Fruit fly (Drosophila melanogaster) whole organism, wandering third instar larva: ENCODE measurements around the gene Spn28Db.
A peak's percentile ranks its signal among the peaks of the same experiment; 100 is the strongest.

Experiments
- Abd-B ChIP-seq: fragments of >200 bp; optimal IDR thresholded peaks from 2 replicates; lab custom pipeline; 2017; ENCODE audit warnings: missing biosample characterization, missing genetic modification characterization
- CG32264 ChIP-seq: fragments of 200-800 bp; sonication (Bioruptor generic); optimal IDR thresholded peaks from 2 replicates; lab custom pipeline; 2016; ENCODE audit warnings: missing biosample characterization, missing genetic modification characterization
- CG9705 ChIP-seq: fragments of 200-800 bp; sonication (Bioruptor generic); optimal IDR thresholded peaks from 2 replicates; lab custom pipeline; 2018; ENCODE audit warnings: missing biosample characterization, mild to moderate bottlenecking, missing genetic modification characterization
- CrebA ChIP-seq: fragments of 200-800 bp; sonication (Bioruptor generic); optimal IDR thresholded peaks from 2 replicates; lab custom pipeline; 2016; ENCODE audit warnings: missing biosample characterization, mild to moderate bottlenecking, missing genetic modification characterization, borderline replicate concordance
- Dfd ChIP-seq: fragments of >200 bp; optimal IDR thresholded peaks from 2 replicates; lab custom pipeline; 2017; ENCODE audit warnings: missing biosample characterization, missing genetic modification characterization
- Dif ChIP-seq: fragments of 200-275, 200-300 bp; sonication (Bioruptor generic); optimal IDR thresholded peaks from 2 replicates; lab custom pipeline; 2018; ENCODE audit warnings: missing biosample characterization, missing genetic modification characterization; ENCODE audit not compliant: partially characterized antibody
- GATAd ChIP-seq: sonication (Bioruptor generic); optimal IDR thresholded peaks from 2 replicates; lab custom pipeline; 2016; ENCODE audit warnings: missing biosample characterization, missing genetic modification characterization
- HLH106 ChIP-seq: fragments of 200-800 bp; optimal IDR thresholded peaks from 3 replicates; lab custom pipeline; 2019; ENCODE audit warnings: missing biosample characterization, mild to moderate bottlenecking, missing genetic modification characterization, moderate library complexity
- Hnf4 ChIP-seq: fragments of 200-800 bp; sonication (Bioruptor generic); optimal IDR thresholded peaks from 2 replicates; lab custom pipeline; 2016; ENCODE audit warnings: missing biosample characterization, mild to moderate bottlenecking, missing genetic modification characterization
- Hr78 ChIP-seq: fragments of >200 bp; optimal IDR thresholded peaks from 2 replicates; lab custom pipeline; 2017; ENCODE audit warnings: missing biosample characterization, missing genetic modification characterization
- Hr83 ChIP-seq: fragments of 200-300 bp; sonication (Bioruptor generic); optimal IDR thresholded peaks from 2 replicates; lab custom pipeline; 2016; ENCODE audit warnings: missing biosample characterization, mild to moderate bottlenecking, missing genetic modification characterization, moderate library complexity; ENCODE audit not compliant: poor library complexity, severe bottlenecking
- Jra ChIP-seq: sonication (Bioruptor generic); optimal IDR thresholded peaks from 2 replicates; lab custom pipeline; 2016; ENCODE audit warnings: missing biosample characterization, missing genetic modification characterization
- Mio ChIP-seq: sonication (Bioruptor generic); optimal IDR thresholded peaks from 2 replicates; lab custom pipeline; 2016; ENCODE audit warnings: missing biosample characterization, missing genetic modification characterization
- Myc ChIP-seq: fragments of >200 bp; optimal IDR thresholded peaks from 2 replicates; lab custom pipeline; 2017
- N ChIP-seq: fragments of >200 bp; optimal IDR thresholded peaks from 2 replicates; lab custom pipeline; 2018; ENCODE audit warnings: missing biosample characterization, missing external identifiers, missing genetic modification characterization
- OdsH ChIP-seq: fragments of 200-800 bp; sonication (Bioruptor generic); optimal IDR thresholded peaks from 2 replicates; lab custom pipeline; 2016; ENCODE audit warnings: missing biosample characterization, mild to moderate bottlenecking, missing genetic modification characterization
- Rel ChIP-seq, 2 experiments: fragments of 200-800 bp; sonication (Bioruptor generic) in 1 of 2; optimal IDR thresholded peaks; 2 replicates in 1 of 2; 3 replicates in 1 of 2; lab custom pipeline; 2016 to 2019; ENCODE audit warnings: mild to moderate bottlenecking in 2 of 2, missing biosample characterization in 2 of 2, missing genetic modification characterization in 2 of 2, moderate library complexity in 1 of 2
- Sp1 ChIP-seq: fragments of 200-800 bp; sonication (Bioruptor generic); optimal IDR thresholded peaks from 3 replicates; lab custom pipeline; 2019; ENCODE audit warnings: missing biosample characterization, mild to moderate bottlenecking, missing genetic modification characterization, moderate library complexity
- Vsx2 ChIP-seq: fragments of 200-300, 225-300 bp; sonication (Bioruptor generic); optimal IDR thresholded peaks from 2 replicates; lab custom pipeline; 2018; ENCODE audit warnings: missing biosample characterization, missing genetic modification characterization; ENCODE audit not compliant: partially characterized antibody
- br ChIP-seq: fragments of 200-800 bp; sonication (Bioruptor generic); optimal IDR thresholded peaks from 2 replicates; lab custom pipeline; 2016; ENCODE audit warnings: missing biosample characterization, missing genetic modification characterization
- brk ChIP-seq: fragments of 200-800 bp; sonication (Bioruptor generic); optimal IDR thresholded peaks from 2 replicates; lab custom pipeline; 2016; ENCODE audit warnings: missing biosample characterization, mild to moderate bottlenecking, missing genetic modification characterization
- dl ChIP-seq, 2 experiments: fragments of 175-275, 200-275 bp in 1 of 2; fragments of 200-275 bp in 1 of 2; sonication (Bioruptor generic); optimal IDR thresholded peaks; lab custom pipeline; 2018; ENCODE audit warnings: mild to moderate bottlenecking in 2 of 2, missing biosample characterization in 2 of 2, missing genetic modification characterization in 2 of 2, moderate library complexity in 2 of 2; ENCODE audit not compliant: partially characterized antibody in 2 of 2, insufficient read depth in 1 of 2
- dmrt93B ChIP-seq: fragments of 200-800 bp; sonication (Bioruptor generic); optimal IDR thresholded peaks from 2 replicates; lab custom pipeline; 2018; ENCODE audit warnings: missing biosample characterization, mild to moderate bottlenecking, missing genetic modification characterization
- dsf ChIP-seq: sonication (Bioruptor generic); optimal IDR thresholded peaks from 2 replicates; lab custom pipeline; 2016; ENCODE audit warnings: missing biosample characterization, missing genetic modification characterization, borderline replicate concordance
- ey ChIP-seq: fragments of 200-800 bp; sonication (Bioruptor generic); optimal IDR thresholded peaks from 2 replicates; lab custom pipeline; 2016; ENCODE audit warnings: missing biosample characterization, missing genetic modification characterization
- foxo ChIP-seq, 2 experiments: fragments of 200-800 bp; sonication (Bioruptor generic); optimal IDR thresholded peaks; 2 replicates in 1 of 2; 3 replicates in 1 of 2; lab custom pipeline; 2016 to 2017; ENCODE audit warnings: missing biosample characterization in 2 of 2, missing genetic modification characterization in 2 of 2
- fru ChIP-seq: fragments of 200-800 bp; sonication (Bioruptor generic); optimal IDR thresholded peaks from 3 replicates; lab custom pipeline; 2016; ENCODE audit warnings: missing biosample characterization, mild to moderate bottlenecking, missing genetic modification characterization
- h ChIP-seq: fragments of 200-800 bp; sonication (Bioruptor generic); optimal IDR thresholded peaks from 3 replicates; lab custom pipeline; 2016; ENCODE audit warnings: missing biosample characterization, mild to moderate bottlenecking, missing genetic modification characterization
- jim ChIP-seq: fragments of 175-275, 200-325 bp; sonication (Bioruptor generic); optimal IDR thresholded peaks from 2 replicates; lab custom pipeline; 2016; ENCODE audit warnings: missing biosample characterization, mild to moderate bottlenecking, missing genetic modification characterization
- lola ChIP-seq: fragments of >200 bp; optimal IDR thresholded peaks from 2 replicates; lab custom pipeline; 2017; ENCODE audit warnings: missing biosample characterization, missing genetic modification characterization
- pan ChIP-seq: fragments of >200 bp; optimal IDR thresholded peaks from 2 replicates; lab custom pipeline; 2017
- psq ChIP-seq: fragments of 200-800 bp; sonication (Bioruptor generic); optimal IDR thresholded peaks from 3 replicates; lab custom pipeline; 2017; ENCODE audit warnings: missing biosample characterization, mild to moderate bottlenecking, missing genetic modification characterization, moderate library complexity
- rgr ChIP-seq: fragments of 200-800 bp; sonication (Bioruptor generic); optimal IDR thresholded peaks from 3 replicates; lab custom pipeline; 2016; ENCODE audit warnings: missing biosample characterization, mild to moderate bottlenecking, missing genetic modification characterization
- sage ChIP-seq: fragments of 200-800 bp; sonication (Bioruptor generic); optimal IDR thresholded peaks from 2 replicates; lab custom pipeline; 2016; ENCODE audit warnings: missing biosample characterization, mild to moderate bottlenecking, missing genetic modification characterization
- sv ChIP-seq: fragments of 200-800 bp; sonication (Bioruptor generic); optimal IDR thresholded peaks from 3 replicates; lab custom pipeline; 2016; ENCODE audit warnings: missing biosample characterization, missing genetic modification characterization
- tai ChIP-seq: sonication (Bioruptor generic); optimal IDR thresholded peaks from 2 replicates; lab custom pipeline; 2016; ENCODE audit warnings: missing biosample characterization, missing genetic modification characterization
- usp ChIP-seq: fragments of >200 bp; optimal IDR thresholded peaks from 2 replicates; lab custom pipeline; 2017; ENCODE audit warnings: missing biosample characterization, missing genetic modification characterization
- woc ChIP-seq: sonication (Bioruptor generic); optimal IDR thresholded peaks from 2 replicates; lab custom pipeline; 2016; ENCODE audit warnings: missing biosample characterization, mild to moderate bottlenecking, missing genetic modification characterization

Gene Spn28Db

DNA sequence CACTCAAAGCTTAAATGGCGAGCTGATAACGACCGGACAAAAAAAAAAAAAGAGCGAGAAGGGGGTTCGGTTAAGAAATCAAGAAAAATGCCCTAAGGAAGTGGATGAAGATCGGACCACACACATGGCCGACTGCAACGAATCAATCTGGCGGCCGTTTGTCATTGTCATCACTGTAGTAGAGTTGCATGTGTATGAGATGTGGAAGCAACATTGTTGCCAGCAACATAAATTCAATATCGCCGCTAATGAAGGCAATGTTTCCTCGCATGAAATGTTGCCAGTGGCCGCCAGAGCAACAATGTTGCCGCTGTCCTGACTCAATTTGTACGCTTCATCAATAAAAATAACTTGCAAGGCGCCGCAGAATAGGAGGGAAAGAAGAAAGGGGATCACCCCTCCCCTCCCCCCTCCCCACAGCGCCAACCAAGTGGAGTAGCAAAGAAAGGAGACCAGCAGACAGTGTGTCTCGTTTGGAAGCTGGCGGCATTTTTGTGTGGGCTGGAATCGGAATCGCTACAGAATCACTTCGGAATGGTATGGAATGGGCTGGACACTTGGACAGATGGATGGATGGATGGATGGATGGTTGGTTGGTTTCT, 24.5 kb upstream of the Spn28Db start:
- TF ChIP-seq woc (GFP tag; lab: Kevin White, UChicago) (no peak), rgr (peak; percentile 22), CG32264 (GFP tag; lab: Kevin White, UChicago) (no peak), Dfd (GFP tag; lab: Kevin White, UChicago) (peak; percentile 61), Sp1 (GFP tag; lab: Kevin White, UChicago) (no peak), lola (GFP tag; lab: Kevin White, UChicago) (no peak), dl (GFP tag; optimal IDR thresholded peaks at IDR 0.05; lab: Kevin White, UChicago; ENCODE audit: insufficient read depth in 1 of 2, partially characterized antibody in 2 of 2) (no peak), foxo (GFP tag; optimal IDR thresholded peaks at IDR 0.05; lab: Kevin White, UChicago) (peak in 1 of 2 experiments; percentile 18), dmrt93B (GFP tag; lab: Kevin White, UChicago) (no peak), usp (GFP tag; lab: Kevin White, UChicago) (no peak), Mio (no peak), psq (peak; percentile 7), br (GFP tag; lab: Kevin White, UChicago) (no peak)
- TF ChIP-seq, all 38 proteins: peak for 4

DNA sequence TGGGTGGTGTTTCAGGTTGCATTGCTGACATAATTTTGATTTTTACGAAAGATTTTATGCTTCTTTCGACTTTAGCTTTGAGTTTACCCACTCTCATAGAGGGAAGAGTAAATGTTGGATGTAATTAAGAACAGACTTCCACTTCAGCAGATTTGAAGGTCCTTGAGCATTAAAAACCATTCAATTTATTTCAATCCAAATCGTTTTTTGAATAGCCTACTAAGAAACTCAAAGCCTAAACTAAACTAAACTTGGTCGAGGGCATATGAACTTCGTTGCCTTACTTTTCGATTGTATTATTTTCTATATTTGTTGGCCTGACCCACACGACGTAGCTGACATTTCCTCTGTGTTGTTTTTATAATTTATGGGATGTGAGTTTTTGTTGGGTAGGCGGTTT, 22.4 kb upstream of the Spn28Db start:
- no peak for TF ChIP-seq Sp1 (GFP tag; lab: Kevin White, UChicago)
- TF ChIP-seq N, result no peak
- no peak for TF ChIP-seq CG32264 (GFP tag; lab: Kevin White, UChicago)
- no peak for TF ChIP-seq Myc (lab: Kevin White, UChicago)
- no peak for TF ChIP-seq Hr83 (GFP tag; lab: Kevin White, UChicago)
- TF ChIP-seq lola (GFP tag; lab: Kevin White, UChicago), result no peak
- no peak for TF ChIP-seq usp (GFP tag; lab: Kevin White, UChicago)
- no peak for TF ChIP-seq sv (GFP tag; lab: Kevin White, UChicago)
- no peak for TF ChIP-seq Abd-B (GFP tag; lab: Kevin White, UChicago)
- no peak for TF ChIP-seq tai (GFP tag; lab: Kevin White, UChicago)
- no peak for TF ChIP-seq dmrt93B (GFP tag; lab: Kevin White, UChicago)
- no peak for TF ChIP-seq rgr
- no peak for TF ChIP-seq brk (GFP tag; lab: Kevin White, UChicago)

DNA sequence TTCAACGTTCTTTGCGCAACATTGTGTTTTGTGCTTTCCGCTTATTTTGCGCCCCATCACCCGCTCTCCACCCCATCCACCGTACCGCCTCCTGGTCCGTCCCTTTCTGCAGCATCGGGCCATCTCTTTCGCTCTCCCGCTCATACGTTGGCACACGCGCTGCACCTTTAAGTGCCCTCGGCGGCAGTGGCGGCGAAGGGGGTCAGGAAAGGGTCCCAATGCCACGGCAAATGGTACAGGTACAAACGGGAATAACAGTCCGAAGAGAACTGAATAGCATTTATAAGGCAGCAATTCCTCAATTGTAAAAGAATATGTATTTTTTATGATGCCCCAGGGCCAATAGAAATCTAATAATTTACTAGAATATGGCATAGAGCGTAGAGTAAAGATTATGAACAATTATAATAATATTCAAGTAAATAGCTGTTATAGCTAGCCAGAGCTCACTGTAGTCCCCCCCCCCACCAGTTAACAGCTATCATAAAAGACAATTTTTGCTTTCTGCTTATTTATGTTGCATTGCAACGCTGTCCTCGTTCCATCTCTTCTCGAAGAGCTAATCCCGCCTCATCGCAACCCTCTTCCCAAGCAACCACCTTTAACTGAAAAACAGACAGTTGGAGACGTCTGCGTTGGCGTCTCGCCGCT, 20.8 kb upstream of the Spn28Db start:
- TF ChIP-seq Dif (GFP tag; lab: Kevin White, UChicago), result peak; percentile 8
- no peak for TF ChIP-seq usp (GFP tag; lab: Kevin White, UChicago)
- TF ChIP-seq tai (GFP tag; lab: Kevin White, UChicago), result no peak
- no peak for TF ChIP-seq sv (GFP tag; lab: Kevin White, UChicago)
- peak; percentile 58 for TF ChIP-seq Dfd (GFP tag; lab: Kevin White, UChicago)
- no peak for TF ChIP-seq dmrt93B (GFP tag; lab: Kevin White, UChicago)
- TF ChIP-seq CG9705 (GFP tag; lab: Kevin White, UChicago), result no peak
- TF ChIP-seq CrebA (GFP tag; lab: Kevin White, UChicago), result no peak
- no peak for TF ChIP-seq brk (GFP tag; lab: Kevin White, UChicago)
- peak; percentile 13 for TF ChIP-seq rgr
- TF ChIP-seq pan (lab: Kevin White, UChicago), result no peak
- no peak for TF ChIP-seq Abd-B (GFP tag; lab: Kevin White, UChicago)
- TF ChIP-seq N, result no peak
- TF ChIP-seq CG32264 (GFP tag; lab: Kevin White, UChicago), result no peak
- no peak for TF ChIP-seq Jra
- TF ChIP-seq Myc (lab: Kevin White, UChicago), result no peak
- peak in 1 of 2 experiments; percentile 53 for TF ChIP-seq foxo (GFP tag; optimal IDR thresholded peaks at IDR 0.05; lab: Kevin White, UChicago)
- TF ChIP-seq br (GFP tag; lab: Kevin White, UChicago), result peak; percentile 29
- TF ChIP-seq jim (GFP tag; lab: Kevin White, UChicago), result no peak
- peak; percentile 37 for TF ChIP-seq ey (GFP tag; lab: Kevin White, UChicago)
- no peak for TF ChIP-seq sage (GFP tag; lab: Kevin White, UChicago)
- TF ChIP-seq Rel (GFP tag; optimal IDR thresholded peaks at IDR 0.05; lab: Kevin White, UChicago), result no peak
- peak; percentile 20 for TF ChIP-seq Rel (tag; optimal IDR thresholded peaks at IDR 0.05; lab: Kevin White, UChicago)
- TF ChIP-seq woc (GFP tag; lab: Kevin White, UChicago), result peak; percentile 27
- TF ChIP-seq Hr83 (GFP tag; lab: Kevin White, UChicago), result peak; percentile 39
- peak; percentile 18 for TF ChIP-seq h
- peak; percentile 58 for TF ChIP-seq fru (GFP tag; lab: Kevin White, UChicago)
- peak; percentile 6 for TF ChIP-seq OdsH (GFP tag; lab: Kevin White, UChicago)
- no peak for TF ChIP-seq Hr78
- TF ChIP-seq GATAd (GFP tag; lab: Kevin White, UChicago), result no peak
- TF ChIP-seq psq, result peak; percentile 56
- TF ChIP-seq HLH106, result peak; percentile 14
- peak; percentile 83 for TF ChIP-seq Vsx2 (GFP tag; lab: Kevin White, UChicago)
- TF ChIP-seq Sp1 (GFP tag; lab: Kevin White, UChicago), result peak; percentile 50
- TF ChIP-seq lola (GFP tag; lab: Kevin White, UChicago), result no peak
- TF ChIP-seq dl (GFP tag; optimal IDR thresholded peaks at IDR 0.05; lab: Kevin White, UChicago; ENCODE audit: insufficient read depth in 1 of 2, partially characterized antibody in 2 of 2), result peak in 1 of 2 experiments; percentile 8
- TF ChIP-seq Mio, result no peak
- no peak for TF ChIP-seq dsf (GFP tag; lab: Kevin White, UChicago)
- TF ChIP-seq Hnf4 (GFP tag; lab: Kevin White, UChicago), result no peak
